Worm (Caenorhabditis elegans) whole organism, L1 larva: Measurements from ENCODE around the gene Y44A6D.6.

Experiments used
- aly-2 ChIP-seq: fragments of 150-350 bp; optimal IDR thresholded peaks from 2 replicates; lab custom pipeline; 2014; ENCODE audit warnings: missing biosample characterization, missing genetic modification characterization
- fkh-10 ChIP-seq: sonication (generic microtip); optimal IDR thresholded peaks from 2 replicates; lab custom pipeline; 2017; ENCODE audit warnings: missing biosample characterization, missing genetic modification reagents, missing genetic modification characterization
- lsy-2 ChIP-seq, 2 experiments: fragments of 150-350 bp; optimal IDR thresholded peaks; 2 replicates each; lab custom pipeline; 2014; ENCODE audit warnings: missing biosample characterization in 2 of 2, missing genetic modification characterization in 2 of 2
- mep-1 ChIP-seq: fragments of 150-350 bp; optimal IDR thresholded peaks from 2 replicates; lab custom pipeline; 2014; ENCODE audit warnings: missing biosample characterization, missing genetic modification characterization
- nhr-28 ChIP-seq: fragments of 150-350 bp; optimal IDR thresholded peaks from 2 replicates; lab custom pipeline; 2014; ENCODE audit warnings: missing biosample characterization, missing genetic modification characterization
- skn-1 ChIP-seq: fragments of 150-350 bp; optimal IDR thresholded peaks from 2 replicates; lab custom pipeline; 2014; ENCODE audit warnings: missing biosample characterization, missing genetic modification characterization
- unc-30 ChIP-seq: sonication (generic microtip); optimal IDR thresholded peaks from 2 replicates; lab custom pipeline; 2017; ENCODE audit warnings: missing biosample characterization, missing genetic modification characterization
- unc-62 ChIP-seq: fragments of 150-350 bp; optimal IDR thresholded peaks from 2 replicates; lab custom pipeline; 2014; ENCODE audit warnings: missing biosample characterization, missing genetic modification reagents, missing genetic modification characterization
- zag-1 ChIP-seq: fragments of 150-350 bp; optimal IDR thresholded peaks from 2 replicates; lab custom pipeline; 2014; ENCODE audit warnings: missing biosample characterization, missing genetic modification characterization

- TF ChIP-seq unc-62 (GFP tag; lab: Kevin White, UChicago) (no peak), unc-30 (no peak), mep-1 (tag; lab: Kevin White, UChicago) (no peak), nhr-28 (tag; lab: Kevin White, UChicago) (no peak), fkh-10 (GFP tag; lab: Kevin White, UChicago) (no peak), lsy-2 (tag; optimal IDR thresholded peaks at IDR 0.05; lab: Kevin White, UChicago) (no peak), aly-2 (tag; lab: Kevin White, UChicago) (no peak), zag-1 (tag; lab: Kevin White, UChicago) (no peak), skn-1 (no peak)
Observed at ce11 chrV:20841484-20841883, 34.3 kb downstream of the Y44A6D.6 start.
